Worm (Caenorhabditis elegans) whole organism, mixed stage, embryonic: ENCODE data around the gene srw-60.

Experiments used
- elt-1 ChIP-seq: sonication (generic microtip); optimal IDR thresholded peaks from 2 replicates; lab custom pipeline; 2017; ENCODE audit warnings: missing genetic modification characterization, mild to moderate bottlenecking, missing compliant biosample characterization, antibody characterized with exemption, moderate library complexity, borderline replicate concordance; ENCODE audit not compliant: insufficient read depth
- lin-13 ChIP-seq: fragments of 150-350 bp; optimal IDR thresholded peaks from 2 replicates; lab custom pipeline; 2014; ENCODE audit warnings: missing biosample characterization, missing genetic modification characterization
- nhr-237 ChIP-seq: fragments of 150-350 bp; optimal IDR thresholded peaks from 2 replicates; lab custom pipeline; 2014; ENCODE audit warnings: missing biosample characterization, missing genetic modification characterization
- nhr-76 ChIP-seq: sonication (generic microtip); optimal IDR thresholded peaks from 2 replicates; lab custom pipeline; 2017; ENCODE audit warnings: missing biosample characterization, missing genetic modification characterization
- pha-4 ChIP-seq: fragments of 150-350 bp; optimal IDR thresholded peaks from 2 replicates; lab custom pipeline; 2018; ENCODE audit warnings: missing biosample characterization, missing genetic modification reagents, missing genetic modification characterization
- tbx-8 ChIP-seq: fragments of 200-800 bp; sonication (Bioruptor generic); optimal IDR thresholded peaks from 2 replicates; lab custom pipeline; 2018; ENCODE audit warnings: mild to moderate bottlenecking, missing genetic modification characterization, moderate library complexity, missing compliant biosample characterization
- unc-39 ChIP-seq: fragments of 150-350 bp; optimal IDR thresholded peaks from 2 replicates; lab custom pipeline; 2014; ENCODE audit warnings: missing biosample characterization, missing genetic modification characterization

ce11 chrII:2958308-2958707, at the start of gene srw-60:
- no peak for TF ChIP-seq lin-13 (tag; lab: Kevin White, UChicago)
- TF ChIP-seq pha-4 (tag; lab: Kevin White, UChicago): no peak
- no peak for TF ChIP-seq tbx-8
- no peak for TF ChIP-seq unc-39 (tag; lab: Kevin White, UChicago)
- TF ChIP-seq nhr-76 (tag; lab: Kevin White, UChicago): no peak
- no peak for TF ChIP-seq elt-1 (tag; lab: Kevin White, UChicago)
- TF ChIP-seq nhr-237 (tag; lab: Kevin White, UChicago): no peak
